Worm (Caenorhabditis elegans) whole organism, mixed stage, embryonic: ENCODE results near the gene Y41D4B.1.

Experiments used
- M03D4.4 ChIP-seq: sonication (generic microtip); optimal IDR thresholded peaks from 2 replicates; lab custom pipeline; 2017; ENCODE audit warnings: mild to moderate bottlenecking, missing genetic modification characterization, missing compliant biosample characterization
- bed-3 ChIP-seq: fragments of 200-800 bp; sonication (Bioruptor generic); optimal IDR thresholded peaks from 3 replicates; lab custom pipeline; 2018; ENCODE audit warnings: mild to moderate bottlenecking, missing genetic modification characterization, moderate library complexity, missing compliant biosample characterization
- blmp-1 ChIP-seq: fragments of 150-350 bp; optimal IDR thresholded peaks from 2 replicates; lab custom pipeline; 2014; ENCODE audit warnings: missing biosample characterization, missing genetic modification characterization
- ceh-39 ChIP-seq: fragments of 150-350 bp; optimal IDR thresholded peaks from 2 replicates; lab custom pipeline; 2014; ENCODE audit warnings: missing biosample characterization, missing genetic modification characterization
- ceh-43 ChIP-seq: fragments of 200-800 bp; sonication (Bioruptor generic); optimal IDR thresholded peaks from 2 replicates; lab custom pipeline; 2018; ENCODE audit warnings: mild to moderate bottlenecking, missing genetic modification characterization, moderate library complexity, missing compliant biosample characterization
- ceh-83 ChIP-seq: fragments of 200-800 bp; sonication (Bioruptor generic); optimal IDR thresholded peaks from 2 replicates; lab custom pipeline; 2018; ENCODE audit warnings: mild to moderate bottlenecking, missing genetic modification characterization, missing compliant biosample characterization
- ces-1 ChIP-seq: fragments of 150-350 bp; optimal IDR thresholded peaks from 2 replicates; lab custom pipeline; 2014; ENCODE audit warnings: missing biosample characterization, missing genetic modification reagents, missing genetic modification characterization
- cnd-1 ChIP-seq: fragments of 200-800 bp; sonication (Bioruptor generic); optimal IDR thresholded peaks from 2 replicates; lab custom pipeline; 2018; ENCODE audit warnings: mild to moderate bottlenecking, missing genetic modification characterization, missing compliant biosample characterization
- drap-1 ChIP-seq: fragments of 200-800 bp; sonication (Bioruptor generic); optimal IDR thresholded peaks from 3 replicates; lab custom pipeline; 2018; ENCODE audit warnings: mild to moderate bottlenecking, missing genetic modification characterization, missing compliant biosample characterization
- elt-1 ChIP-seq: sonication (generic microtip); optimal IDR thresholded peaks from 2 replicates; lab custom pipeline; 2017; ENCODE audit warnings: missing genetic modification characterization, mild to moderate bottlenecking, missing compliant biosample characterization, antibody characterized with exemption, moderate library complexity, borderline replicate concordance; ENCODE audit not compliant: insufficient read depth
- flh-1 ChIP-seq: fragments of 200-800 bp; sonication (Bioruptor generic); optimal IDR thresholded peaks from 2 replicates; lab custom pipeline; 2018; ENCODE audit warnings: mild to moderate bottlenecking, missing genetic modification characterization, moderate library complexity, missing compliant biosample characterization
- hlh-1 ChIP-seq: fragments of 150-350 bp; optimal IDR thresholded peaks from 2 replicates; lab custom pipeline; 2014; ENCODE audit warnings: missing biosample characterization, missing genetic modification reagents, missing genetic modification characterization
- lin-13 ChIP-seq: fragments of 150-350 bp; optimal IDR thresholded peaks from 2 replicates; lab custom pipeline; 2014; ENCODE audit warnings: missing biosample characterization, missing genetic modification characterization
- lin-32 ChIP-seq: fragments of 200-800 bp; sonication (Bioruptor generic); optimal IDR thresholded peaks from 2 replicates; lab custom pipeline; 2018; ENCODE audit warnings: mild to moderate bottlenecking, missing genetic modification characterization, missing compliant biosample characterization
- lsy-2 ChIP-seq: fragments of 150-350 bp; optimal IDR thresholded peaks from 2 replicates; lab custom pipeline; 2014; ENCODE audit warnings: missing biosample characterization, missing genetic modification characterization
- mab-5 ChIP-seq: fragments of 150-350 bp; optimal IDR thresholded peaks from 2 replicates; lab custom pipeline; 2014; ENCODE audit warnings: missing biosample characterization, missing genetic modification characterization
- mep-1 ChIP-seq: fragments of 150-350 bp; optimal IDR thresholded peaks from 2 replicates; lab custom pipeline; 2017; ENCODE audit warnings: missing biosample characterization, missing genetic modification reagents, missing genetic modification characterization, inconsistent platforms
- mls-2 ChIP-seq: sonication (generic microtip); optimal IDR thresholded peaks from 2 replicates; lab custom pipeline; 2016; ENCODE audit warnings: mild to moderate bottlenecking, missing genetic modification characterization, moderate library complexity, missing compliant biosample characterization
- nhr-12 ChIP-seq: fragments of 150-350 bp; optimal IDR thresholded peaks from 2 replicates; lab custom pipeline; 2014; ENCODE audit warnings: missing biosample characterization, missing genetic modification characterization
- nhr-2 ChIP-seq: fragments of 150-350 bp; optimal IDR thresholded peaks from 2 replicates; lab custom pipeline; 2014; ENCODE audit warnings: missing biosample characterization, missing genetic modification characterization
- nhr-237 ChIP-seq: fragments of 150-350 bp; optimal IDR thresholded peaks from 2 replicates; lab custom pipeline; 2014; ENCODE audit warnings: missing biosample characterization, missing genetic modification characterization
- nhr-28 ChIP-seq: fragments of 150-350 bp; optimal IDR thresholded peaks from 2 replicates; lab custom pipeline; 2014; ENCODE audit warnings: missing biosample characterization, missing genetic modification characterization
- nhr-76 ChIP-seq: sonication (generic microtip); optimal IDR thresholded peaks from 2 replicates; lab custom pipeline; 2017; ENCODE audit warnings: missing biosample characterization, missing genetic modification characterization
- pha-4 ChIP-seq: fragments of 150-350 bp; optimal IDR thresholded peaks from 2 replicates; lab custom pipeline; 2018; ENCODE audit warnings: missing biosample characterization, missing genetic modification reagents, missing genetic modification characterization
- sem-2 ChIP-seq: fragments of 200-800 bp; sonication (Bioruptor generic); optimal IDR thresholded peaks from 2 replicates; lab custom pipeline; 2018; ENCODE audit warnings: mild to moderate bottlenecking, missing genetic modification characterization, missing compliant biosample characterization
- snpc-4 ChIP-seq: fragments of 150-350 bp; optimal IDR thresholded peaks from 2 replicates; lab custom pipeline; 2014; ENCODE audit warnings: missing biosample characterization, missing genetic modification characterization
- sptf-1 ChIP-seq: sonication (generic microtip); optimal IDR thresholded peaks from 2 replicates; lab custom pipeline; 2017; ENCODE audit warnings: mild to moderate bottlenecking, missing genetic modification characterization, moderate library complexity, missing compliant biosample characterization
- tbx-8 ChIP-seq: fragments of 200-800 bp; sonication (Bioruptor generic); optimal IDR thresholded peaks from 2 replicates; lab custom pipeline; 2018; ENCODE audit warnings: mild to moderate bottlenecking, missing genetic modification characterization, moderate library complexity, missing compliant biosample characterization
- unc-120 ChIP-seq: sonication (generic microtip); optimal IDR thresholded peaks from 2 replicates; lab custom pipeline; 2017; ENCODE audit warnings: missing genetic modification characterization, missing compliant biosample characterization; ENCODE audit not compliant: poor library complexity, severe bottlenecking
- unc-39 ChIP-seq: fragments of 150-350 bp; optimal IDR thresholded peaks from 2 replicates; lab custom pipeline; 2014; ENCODE audit warnings: missing biosample characterization, missing genetic modification characterization
- unc-62 ChIP-seq: fragments of 150-350 bp; optimal IDR thresholded peaks from 2 replicates; lab custom pipeline; 2014; ENCODE audit warnings: missing biosample characterization, missing genetic modification reagents, missing genetic modification characterization
- zip-8 ChIP-seq: fragments of 150-350 bp; optimal IDR thresholded peaks from 2 replicates; lab custom pipeline; 2014; ENCODE audit warnings: missing biosample characterization, missing genetic modification characterization
- ztf-11 ChIP-seq: fragments of 150-350 bp; optimal IDR thresholded peaks from 2 replicates; lab custom pipeline; 2014; ENCODE audit warnings: missing biosample characterization, missing genetic modification characterization

Gene Y41D4B.1

ce11 chrIV:1706996-1707395 is 34.5 kb downstream of the Y41D4B.1 start, which contains the start of gene K08D12.4:
K08D12.4 (plus strand) TSS chrIV:1707296.
- TF ChIP-seq ceh-43 (GFP tag; lab: Kevin White, UChicago) (no peak), pha-4 (tag; lab: Kevin White, UChicago) (no peak), nhr-76 (no peak), drap-1 (GFP tag; lab: Kevin White, UChicago) (no peak), hlh-1 (tag; lab: Kevin White, UChicago) (no peak), ceh-39 (tag; lab: Kevin White, UChicago) (no peak), ztf-11 (tag; lab: Kevin White, UChicago) (no peak), blmp-1 (no peak), bed-3 (no peak)
- TF ChIP-seq, all 35 proteins: peak for 0

- TF ChIP-seq bed-3 (no peak), nhr-76 (no peak), M03D4.4 (tag; lab: Kevin White, UChicago) (no peak), unc-62 (GFP tag; lab: Kevin White, UChicago) (no peak), nhr-28 (tag; lab: Kevin White, UChicago) (no peak), zip-8 (tag; lab: Kevin White, UChicago) (no peak), lin-32 (GFP tag; lab: Kevin White, UChicago) (no peak), pha-4 (tag; lab: Kevin White, UChicago) (no peak), unc-39 (tag; lab: Kevin White, UChicago) (no peak), ceh-39 (tag; lab: Kevin White, UChicago) (no peak), sem-2 (GFP tag; lab: Kevin White, UChicago) (no peak), cnd-1 (tag; lab: Kevin White, UChicago) (no peak)
Observed at ce11 chrIV:1707960-1708359, 35.5 kb downstream of the Y41D4B.1 start.

ce11 chrIV:1708426-1708826 is 35.9 kb downstream of the Y41D4B.1 start:
- TF ChIP-seq tbx-8 (GFP tag; lab: Kevin White, UChicago) (no peak), nhr-12 (no peak), nhr-28 (tag; lab: Kevin White, UChicago) (no peak), unc-120 (tag; lab: Kevin White, UChicago) (no peak), ceh-39 (tag; lab: Kevin White, UChicago) (no peak), blmp-1 (no peak), M03D4.4 (tag; lab: Kevin White, UChicago) (no peak), cnd-1 (tag; lab: Kevin White, UChicago) (no peak), ceh-43 (GFP tag; lab: Kevin White, UChicago) (no peak), flh-1 (GFP tag; lab: Kevin White, UChicago) (no peak), lin-32 (GFP tag; lab: Kevin White, UChicago) (no peak), nhr-237 (no peak), unc-39 (tag; lab: Kevin White, UChicago) (no peak), mab-5 (tag; lab: Kevin White, UChicago) (no peak), snpc-4 (tag; lab: Kevin White, UChicago) (no peak), pha-4 (tag; lab: Kevin White, UChicago) (no peak), elt-1 (tag; lab: Kevin White, UChicago) (no peak)

- no peak for TF ChIP-seq unc-39 (tag; lab: Kevin White, UChicago)
- TF ChIP-seq ces-1 (GFP tag; lab: Kevin White, UChicago) = no peak
- no peak for TF ChIP-seq hlh-1 (tag; lab: Kevin White, UChicago)
- no peak for TF ChIP-seq lsy-2 (tag; lab: Kevin White, UChicago)
- no peak for TF ChIP-seq ceh-83 (GFP tag; lab: Kevin White, UChicago)
- no peak for TF ChIP-seq M03D4.4 (tag; lab: Kevin White, UChicago)
- TF ChIP-seq ceh-43 (GFP tag; lab: Kevin White, UChicago) = no peak
Observed at ce11 chrIV:1709002-1709401, 36.5 kb downstream of the Y41D4B.1 start.

- peak; percentile 88 for TF ChIP-seq lin-13 (tag; lab: Kevin White, UChicago)
- no peak for TF ChIP-seq zip-8 (tag; lab: Kevin White, UChicago)
- peak; percentile 64 for TF ChIP-seq pha-4 (tag; lab: Kevin White, UChicago)
- TF ChIP-seq blmp-1 = no peak
- TF ChIP-seq ceh-39 (tag; lab: Kevin White, UChicago) = peak; percentile 49
- TF ChIP-seq nhr-2 (tag; lab: Kevin White, UChicago) = no peak
- TF ChIP-seq mls-2 = no peak
- TF ChIP-seq sptf-1 (tag; lab: Kevin White, UChicago) = no peak
- TF ChIP-seq mep-1 (tag; lab: Kevin White, UChicago) = peak; percentile 55
- TF ChIP-seq ces-1 (GFP tag; lab: Kevin White, UChicago) = peak; percentile 22
- peak; percentile 72 for TF ChIP-seq lsy-2 (tag; lab: Kevin White, UChicago)
- TF ChIP-seq nhr-237 = peak; percentile 30
- no peak for TF ChIP-seq ceh-83 (GFP tag; lab: Kevin White, UChicago)
Observed at ce11 chrIV:1709695-1710315, 37.3 kb downstream of the Y41D4B.1 start, which contains the start of the genes pbs-1 and K08D12.3. pbs-1 (minus strand) TSS chrIV:1709745. K08D12.3 (plus strand) TSS chrIV:1710265.
